Worm (Caenorhabditis elegans) whole organism, L2 larva: ENCODE data around the gene gst-21.

Experiments used
- F13H6.1 ChIP-seq: sonication (generic microtip); optimal IDR thresholded peaks from 2 replicates; lab custom pipeline; 2016; ENCODE audit warnings: missing genetic modification characterization, missing compliant biosample characterization
- R02D3.7 ChIP-seq: fragments of 150-350 bp; optimal IDR thresholded peaks from 2 replicates; lab custom pipeline; 2014; ENCODE audit warnings: missing biosample characterization, missing genetic modification characterization
- Y55F3AM.14 ChIP-seq: fragments of 200-800 bp; sonication (Bioruptor generic); optimal IDR thresholded peaks from 2 replicates; lab custom pipeline; 2018; ENCODE audit warnings: mild to moderate bottlenecking, missing genetic modification characterization, missing compliant biosample characterization
- ZK546.5 ChIP-seq: sonication (generic microtip); optimal IDR thresholded peaks from 2 replicates; lab custom pipeline; 2017; ENCODE audit warnings: missing biosample characterization, missing genetic modification characterization
- alr-1 ChIP-seq: fragments of 150-350 bp; optimal IDR thresholded peaks from 2 replicates; lab custom pipeline; 2014; ENCODE audit warnings: missing biosample characterization, missing genetic modification characterization
- blmp-1 ChIP-seq: sonication (generic microtip); optimal IDR thresholded peaks from 2 replicates; lab custom pipeline; 2017; ENCODE audit warnings: missing genetic modification characterization, mild to moderate bottlenecking, missing compliant biosample characterization, antibody characterized with exemption, moderate library complexity; ENCODE audit not compliant: insufficient read depth
- ceh-16 ChIP-seq: fragments of 150-350 bp; optimal IDR thresholded peaks from 2 replicates; lab custom pipeline; 2014; ENCODE audit warnings: missing biosample characterization, missing genetic modification characterization
- crh-2 ChIP-seq: sonication (generic microtip); optimal IDR thresholded peaks from 2 replicates; lab custom pipeline; 2017; ENCODE audit warnings: missing biosample characterization, missing genetic modification characterization
- dmd-4 ChIP-seq: sonication (generic microtip); optimal IDR thresholded peaks from 2 replicates; lab custom pipeline; 2017; ENCODE audit warnings: missing biosample characterization, missing genetic modification characterization
- egl-27 ChIP-seq: sonication (generic microtip); optimal IDR thresholded peaks from 3 replicates; lab custom pipeline; 2017; ENCODE audit warnings: missing biosample characterization, missing genetic modification reagents, missing genetic modification characterization
- elt-1 ChIP-seq: fragments of 150-350 bp; optimal IDR thresholded peaks from 2 replicates; lab custom pipeline; 2014; ENCODE audit warnings: missing biosample characterization, missing genetic modification characterization
- elt-3 ChIP-seq: sonication (generic microtip); optimal IDR thresholded peaks from 2 replicates; lab custom pipeline; 2017; ENCODE audit warnings: missing biosample characterization, missing genetic modification characterization
- fos-1 ChIP-seq: fragments of 150-350 bp; optimal IDR thresholded peaks from 2 replicates; lab custom pipeline; 2014; ENCODE audit warnings: missing biosample characterization, missing genetic modification characterization
- gmeb-1 ChIP-seq: fragments of 150-350 bp; optimal IDR thresholded peaks from 2 replicates; lab custom pipeline; 2014; ENCODE audit warnings: missing biosample characterization, missing genetic modification characterization
- lin-11 ChIP-seq: fragments of 150-350 bp; sonication (generic microtip); optimal IDR thresholded peaks from 2 replicates; lab custom pipeline; 2014; ENCODE audit warnings: missing biosample characterization, missing genetic modification characterization, inconsistent platforms, mixed read lengths
- lin-39 ChIP-seq: fragments of 150-350 bp; optimal IDR thresholded peaks from 2 replicates; lab custom pipeline; 2014; ENCODE audit warnings: missing biosample characterization, missing genetic modification reagents, missing genetic modification characterization
- mbf-1 ChIP-seq: sonication (generic microtip); optimal IDR thresholded peaks from 2 replicates; lab custom pipeline; 2017; ENCODE audit warnings: missing biosample characterization, missing genetic modification characterization
- mdl-1 ChIP-seq, 2 experiments: fragments of 150-350 bp in 1 of 2; sonication (generic microtip) in 1 of 2; optimal IDR thresholded peaks; 2 replicates each; lab custom pipeline; 2017; ENCODE audit warnings: missing biosample characterization in 2 of 2, missing genetic modification characterization in 2 of 2
- nhr-10 ChIP-seq: sonication (generic microtip); optimal IDR thresholded peaks from 2 replicates; lab custom pipeline; 2017; ENCODE audit warnings: missing biosample characterization, missing genetic modification characterization
- nhr-11 ChIP-seq: fragments of 150-350 bp; optimal IDR thresholded peaks from 2 replicates; lab custom pipeline; 2014; ENCODE audit warnings: missing biosample characterization, missing genetic modification characterization
- nhr-12 ChIP-seq: fragments of 150-350 bp; optimal IDR thresholded peaks from 2 replicates; lab custom pipeline; 2014; ENCODE audit warnings: missing biosample characterization, missing genetic modification characterization
- nhr-129 ChIP-seq: fragments of 150-350 bp; optimal IDR thresholded peaks from 2 replicates; lab custom pipeline; 2014; ENCODE audit warnings: missing biosample characterization, missing genetic modification characterization
- nhr-23 ChIP-seq: fragments of 150-350 bp; optimal IDR thresholded peaks from 2 replicates; lab custom pipeline; 2014; ENCODE audit warnings: missing biosample characterization, missing genetic modification reagents, missing genetic modification characterization
- nhr-237 ChIP-seq: fragments of 150-350 bp; optimal IDR thresholded peaks from 2 replicates; lab custom pipeline; 2014; ENCODE audit warnings: missing biosample characterization, missing genetic modification characterization
- nhr-25 ChIP-seq: fragments of 150-350 bp; sonication (generic microtip); optimal IDR thresholded peaks from 3 replicates; lab custom pipeline; 2014; ENCODE audit warnings: missing biosample characterization, missing genetic modification characterization
- nhr-6 ChIP-seq: fragments of 150-350 bp; optimal IDR thresholded peaks from 2 replicates; lab custom pipeline; 2014; ENCODE audit warnings: missing biosample characterization, missing genetic modification characterization
- skn-1 ChIP-seq: sonication (generic microtip); optimal IDR thresholded peaks from 2 replicates; lab custom pipeline; 2017; ENCODE audit warnings: missing biosample characterization, missing genetic modification characterization
- sma-9 ChIP-seq, 2 experiments: fragments of 150-350 bp in 1 of 2; sonication (generic microtip) in 1 of 2; optimal IDR thresholded peaks; 2 replicates each; lab custom pipeline; 2014 to 2016; ENCODE audit warnings: missing genetic modification characterization in 2 of 2, mild to moderate bottlenecking in 1 of 2, missing biosample characterization in 1 of 2, missing compliant biosample characterization in 1 of 2, missing genetic modification reagents in 1 of 2, moderate library complexity in 1 of 2
- snpc-4 ChIP-seq: fragments of 150-350 bp; optimal IDR thresholded peaks from 2 replicates; lab custom pipeline; 2014; ENCODE audit warnings: missing biosample characterization, missing genetic modification characterization
- unc-39 ChIP-seq: fragments of 150-350 bp; optimal IDR thresholded peaks from 2 replicates; lab custom pipeline; 2014; ENCODE audit warnings: missing biosample characterization, missing genetic modification characterization
- unc-62 ChIP-seq: fragments of 150-350 bp; optimal IDR thresholded peaks from 2 replicates; lab custom pipeline; 2014; ENCODE audit warnings: missing biosample characterization, missing genetic modification reagents, missing genetic modification characterization
- zag-1 ChIP-seq: fragments of 150-350 bp; optimal IDR thresholded peaks from 2 replicates; lab custom pipeline; 2014; ENCODE audit warnings: missing biosample characterization, missing genetic modification characterization
- ztf-1 ChIP-seq: fragments of 200-800 bp; sonication (Bioruptor generic); conservative IDR thresholded peaks from 2 replicates; pipeline ENCODE4 v1.3.6; 2022; ENCODE audit warnings: missing genetic modification characterization, missing compliant biosample characterization
- ztf-4 ChIP-seq: fragments of 150-350 bp; optimal IDR thresholded peaks from 2 replicates; lab custom pipeline; 2014; ENCODE audit warnings: missing biosample characterization, missing genetic modification characterization

The gst-21 gene

ce11 chrV:1731918-1732317, at the start of gene gst-21:
Gene gst-21, minus strand, starts transcription at chrV:1732018.
- TF ChIP-seq R02D3.7 (tag; lab: Kevin White, UChicago) = no peak
- no peak for TF ChIP-seq ztf-4
- TF ChIP-seq nhr-11 = no peak
- no peak for TF ChIP-seq F13H6.1 (tag; lab: Kevin White, UChicago)
- TF ChIP-seq mbf-1 = no peak
- no peak for TF ChIP-seq nhr-23 (tag; lab: Kevin White, UChicago)
- TF ChIP-seq unc-62 = no peak
- TF ChIP-seq egl-27 (tag; lab: Kevin White, UChicago) = no peak
- TF ChIP-seq fos-1 (tag; lab: Kevin White, UChicago) = no peak
- TF ChIP-seq lin-39 (tag; lab: Kevin White, UChicago) = no peak
- no peak for TF ChIP-seq nhr-12
- no peak for TF ChIP-seq ZK546.5 (tag; lab: Kevin White, UChicago)
- TF ChIP-seq sma-9 (GFP tag; optimal IDR thresholded peaks at IDR 0.05; lab: Kevin White, UChicago) = no peak
- TF ChIP-seq sma-9 (tag; optimal IDR thresholded peaks at IDR 0.05; lab: Kevin White, UChicago) = no peak
- TF ChIP-seq nhr-129 (tag; lab: Kevin White, UChicago) = no peak
- no peak for TF ChIP-seq elt-3 (tag; lab: Kevin White, UChicago)
- TF ChIP-seq ztf-1 (GFP tag; lab: Robert Waterston, UW) = no peak

ce11 chrV:1779994-1780393, 48.2 kb upstream of the gst-21 start:
- no peak for TF ChIP-seq unc-62
- no peak for TF ChIP-seq F13H6.1 (tag; lab: Kevin White, UChicago)
- TF ChIP-seq ceh-16 = no peak
- TF ChIP-seq snpc-4 (tag; lab: Kevin White, UChicago) = no peak
- no peak for TF ChIP-seq alr-1 (tag; lab: Kevin White, UChicago)
- no peak for TF ChIP-seq crh-2 (tag; lab: Kevin White, UChicago)
- no peak for TF ChIP-seq gmeb-1 (tag; lab: Kevin White, UChicago)
- TF ChIP-seq ztf-4 = no peak
- no peak for TF ChIP-seq zag-1
- no peak for TF ChIP-seq ZK546.5 (tag; lab: Kevin White, UChicago)
- no peak for TF ChIP-seq nhr-10
- TF ChIP-seq skn-1 = no peak
- no peak for TF ChIP-seq nhr-25 (tag; lab: Kevin White, UChicago)
- TF ChIP-seq nhr-129 (tag; lab: Kevin White, UChicago) = no peak
- TF ChIP-seq egl-27 (tag; lab: Kevin White, UChicago) = no peak

ce11 chrV:1779136-1779535, 47.3 kb upstream of the gst-21 start, which contains the start of gene F36H9.4:
Gene F36H9.4, minus strand, starts transcription at chrV:1779236.
- TF ChIP-seq nhr-237 (tag; lab: Kevin White, UChicago) = no peak
- TF ChIP-seq, all 48 proteins: peak for 0

- TF ChIP-seq nhr-25 (tag; lab: Kevin White, UChicago) = no peak
- no peak for TF ChIP-seq unc-39 (tag; lab: Kevin White, UChicago)
- no peak for TF ChIP-seq blmp-1
- TF ChIP-seq ceh-16 = no peak
- TF ChIP-seq nhr-237 (tag; lab: Kevin White, UChicago) = no peak
- TF ChIP-seq mdl-1 (tag; optimal IDR thresholded peaks at IDR 0.05; lab: Kevin White, UChicago) = no peak
- TF ChIP-seq elt-1 (tag; lab: Kevin White, UChicago) = no peak
- TF ChIP-seq elt-3 (tag; lab: Kevin White, UChicago) = no peak
- TF ChIP-seq nhr-23 (tag; lab: Kevin White, UChicago) = no peak
- TF ChIP-seq crh-2 (tag; lab: Kevin White, UChicago) = no peak
- no peak for TF ChIP-seq snpc-4 (tag; lab: Kevin White, UChicago)
- TF ChIP-seq mbf-1 = no peak
- TF ChIP-seq Y55F3AM.14 = no peak
- TF ChIP-seq lin-11 (tag; lab: Kevin White, UChicago) = no peak
- no peak for TF ChIP-seq dmd-4 (tag; lab: Kevin White, UChicago)
- TF ChIP-seq nhr-129 (tag; lab: Kevin White, UChicago) = no peak
- TF ChIP-seq skn-1 = no peak
- no peak for TF ChIP-seq nhr-6 (tag; lab: Kevin White, UChicago)
- TF ChIP-seq gmeb-1 (tag; lab: Kevin White, UChicago) = no peak
Observed at ce11 chrV:1774874-1775589, 43.2 kb upstream of the gst-21 start, which contains the start of gene F36H9.7. Gene F36H9.7, minus strand, starts transcription at chrV:1774924.
